Worm (Caenorhabditis elegans): Measurements from ENCODE around the gene srbc-61.

ce11 chrV:17430066-17430465 is 46.5 kb upstream of the srbc-61 start, which contains the start of gene T27C5.10:
- TF ChIP-seq lir-1 (GFP tag; conservative IDR thresholded peaks at IDR 0.05) (no peak), Y67H2A.10 (GFP tag; conservative IDR thresholded peaks at IDR 0.05) (no peak), tbx-9 (tag; optimal IDR thresholded peaks at IDR 0.05; ENCODE audit: borderline replicate concordance) (no peak), madf-3 (GFP tag; IDR thresholded peaks at IDR 0.05) (no peak), egl-44 (GFP tag; IDR thresholded peaks at IDR 0.05) (no peak), mxl-1 (tag; optimal IDR thresholded peaks at IDR 0.05) (no peak), Y53G8AR.9 (GFP tag; conservative IDR thresholded peaks at IDR 0.05) (no peak)
